Fruit fly (Drosophila melanogaster) whole organism: ENCODE results near the gene CG43165.

Source experiments
- CG8478 ChIP-seq: fragments of >200 bp; optimal IDR thresholded peaks from 2 replicates; lab custom pipeline; 2018; ENCODE audit warnings: inconsistent platforms
- Dll ChIP-seq: fragments of >200 bp; optimal IDR thresholded peaks from 2 replicates; lab custom pipeline; 2017
- pan ChIP-seq: fragments of >200 bp; optimal IDR thresholded peaks from 2 replicates; lab custom pipeline; 2017
- psq ChIP-seq: fragments of >200 bp; optimal IDR thresholded peaks from 2 replicates; lab custom pipeline; 2017
- usp ChIP-seq: fragments of >200 bp; optimal IDR thresholded peaks from 2 replicates; lab custom pipeline; 2017; ENCODE audit warnings: missing biosample characterization, missing genetic modification characterization, mixed read lengths

DNA sequence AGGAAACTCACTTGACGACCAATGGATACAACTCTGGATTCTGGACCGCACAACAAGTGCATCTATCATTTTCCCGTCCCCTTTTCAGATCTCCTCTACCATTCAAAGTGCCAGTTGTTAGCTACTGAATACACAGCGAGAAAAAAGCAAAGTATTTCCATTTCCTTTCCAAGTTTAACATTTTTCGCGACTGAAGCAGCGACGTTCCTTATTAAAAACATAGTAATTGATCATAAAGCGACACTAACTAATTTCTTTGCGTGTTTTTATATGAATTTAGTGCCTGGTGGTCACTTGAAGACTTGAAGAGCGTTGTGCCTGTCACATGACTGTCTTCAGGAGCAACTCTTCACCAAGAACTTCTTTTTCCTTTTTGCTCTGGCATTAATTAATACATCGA lies 49.5 kb downstream of the CG43165 start:
- TF ChIP-seq CG8478 (lab: Kevin White, UChicago): no peak
- no peak for TF ChIP-seq pan
- TF ChIP-seq Dll (lab: Kevin White, UChicago): no peak
- no peak for TF ChIP-seq usp (GFP tag; lab: Kevin White, UChicago)
- TF ChIP-seq psq (lab: Kevin White, UChicago): no peak
